Worm (Caenorhabditis elegans) whole organism, mixed stage, embryonic: ENCODE data around the gene C18G1.1.

Experiments used
- cnd-1 ChIP-seq: fragments of 200-800 bp; sonication (Bioruptor generic); optimal IDR thresholded peaks from 2 replicates; lab custom pipeline; 2018; ENCODE audit warnings: mild to moderate bottlenecking, missing genetic modification characterization, missing compliant biosample characterization
- elt-1 ChIP-seq: sonication (generic microtip); optimal IDR thresholded peaks from 2 replicates; lab custom pipeline; 2017; ENCODE audit warnings: missing genetic modification characterization, mild to moderate bottlenecking, missing compliant biosample characterization, antibody characterized with exemption, moderate library complexity, borderline replicate concordance; ENCODE audit not compliant: insufficient read depth
- nhr-2 ChIP-seq: fragments of 150-350 bp; optimal IDR thresholded peaks from 2 replicates; lab custom pipeline; 2014; ENCODE audit warnings: missing biosample characterization, missing genetic modification characterization
- nhr-237 ChIP-seq: fragments of 150-350 bp; optimal IDR thresholded peaks from 2 replicates; lab custom pipeline; 2014; ENCODE audit warnings: missing biosample characterization, missing genetic modification characterization
- nhr-76 ChIP-seq: sonication (generic microtip); optimal IDR thresholded peaks from 2 replicates; lab custom pipeline; 2017; ENCODE audit warnings: missing biosample characterization, missing genetic modification characterization
- sem-2 ChIP-seq: fragments of 200-800 bp; sonication (Bioruptor generic); optimal IDR thresholded peaks from 2 replicates; lab custom pipeline; 2018; ENCODE audit warnings: mild to moderate bottlenecking, missing genetic modification characterization, missing compliant biosample characterization
- snpc-4 ChIP-seq: fragments of 150-350 bp; optimal IDR thresholded peaks from 2 replicates; lab custom pipeline; 2014; ENCODE audit warnings: missing biosample characterization, missing genetic modification characterization
- sptf-1 ChIP-seq: sonication (generic microtip); optimal IDR thresholded peaks from 2 replicates; lab custom pipeline; 2017; ENCODE audit warnings: mild to moderate bottlenecking, missing genetic modification characterization, moderate library complexity, missing compliant biosample characterization
- unc-39 ChIP-seq: fragments of 150-350 bp; optimal IDR thresholded peaks from 2 replicates; lab custom pipeline; 2014; ENCODE audit warnings: missing biosample characterization, missing genetic modification characterization
- unc-62 ChIP-seq: fragments of 150-350 bp; optimal IDR thresholded peaks from 2 replicates; lab custom pipeline; 2014; ENCODE audit warnings: missing biosample characterization, missing genetic modification reagents, missing genetic modification characterization

- no peak for TF ChIP-seq snpc-4 (tag; lab: Kevin White, UChicago)
- no peak for TF ChIP-seq nhr-237 (tag; lab: Kevin White, UChicago)
- no peak for TF ChIP-seq nhr-76 (tag; lab: Kevin White, UChicago)
- no peak for TF ChIP-seq unc-62 (GFP tag; lab: Kevin White, UChicago)
- no peak for TF ChIP-seq cnd-1 (tag; lab: Kevin White, UChicago)
- TF ChIP-seq sem-2 (GFP tag; lab: Kevin White, UChicago), result no peak
- no peak for TF ChIP-seq sptf-1
- TF ChIP-seq elt-1 (tag; lab: Kevin White, UChicago), result no peak
- TF ChIP-seq unc-39 (tag; lab: Kevin White, UChicago), result no peak
- no peak for TF ChIP-seq nhr-2
These were observed 27.5 kb upstream of the C18G1.1 start, which contains the start of gene C18G1.6 for ce11 chrV:4750294-4750693.
